Fruit fly (Drosophila melanogaster) whole organism, embryonic: ENCODE measurements around the gene CG12290.

Source experiments
- Atf6 ChIP-seq: fragments of 200-800 bp; sonication (Bioruptor generic); IDR thresholded peaks from 2 replicates; pipeline ENCODE4 v1.3.6; 2022; ENCODE audit warnings: missing biosample characterization, missing genetic modification characterization
- B-H1 ChIP-seq: fragments of 200-800 bp; sonication (Bioruptor generic); IDR thresholded peaks from 3 replicates; pipeline ENCODE4 v1.3.6; 2022; ENCODE audit warnings: missing biosample characterization, missing genetic modification characterization
- CG10366 ChIP-seq: fragments of 200-800 bp; sonication (Bioruptor generic); IDR thresholded peaks from 2 replicates; pipeline ENCODE4 v1.3.6; 2022; ENCODE audit warnings: missing biosample characterization, missing genetic modification characterization
- CG10543 ChIP-seq: fragments of 200-800 bp; sonication (Bioruptor generic); optimal IDR thresholded peaks from 3 replicates; lab custom pipeline; 2017; ENCODE audit warnings: missing biosample characterization, mild to moderate bottlenecking, missing genetic modification characterization, moderate library complexity
- CG13123 ChIP-seq: fragments of 200-800 bp; sonication (Bioruptor generic); optimal IDR thresholded peaks from 2 replicates; lab custom pipeline; 2016; ENCODE audit warnings: missing biosample characterization, missing genetic modification characterization
- CG17912 ChIP-seq: fragments of 200-800 bp; sonication (Bioruptor generic); optimal IDR thresholded peaks from 2 replicates; lab custom pipeline; 2018; ENCODE audit warnings: missing biosample characterization, mild to moderate bottlenecking, missing genetic modification characterization
- Dip2 ChIP-seq: fragments of 200-800 bp; sonication (Bioruptor generic); IDR thresholded peaks from 2 replicates; pipeline ENCODE4 v1.3.6; 2022; ENCODE audit warnings: missing biosample characterization, missing genetic modification characterization
- ERR ChIP-seq: fragments of 200-800 bp; sonication (Bioruptor generic); optimal IDR thresholded peaks from 2 replicates; lab custom pipeline; 2016; ENCODE audit warnings: missing biosample characterization, missing genetic modification characterization
- bcd ChIP-seq: fragments of 200-800 bp; sonication (Bioruptor generic); optimal IDR thresholded peaks from 2 replicates; lab custom pipeline; 2017; ENCODE audit warnings: missing biosample characterization, mild to moderate bottlenecking, missing genetic modification characterization
- cad ChIP-seq: fragments of >200 bp; optimal IDR thresholded peaks from 2 replicates; lab custom pipeline; 2017; ENCODE audit warnings: missing biosample characterization, missing genetic modification characterization
- disco-r ChIP-seq: fragments of 200-800 bp; sonication (Bioruptor generic); optimal IDR thresholded peaks from 2 replicates; lab custom pipeline; 2016; ENCODE audit warnings: missing biosample characterization, missing genetic modification characterization
- kay ChIP-seq: fragments of 200-800 bp; sonication (Bioruptor generic); optimal IDR thresholded peaks from 2 replicates; lab custom pipeline; 2016; ENCODE audit warnings: missing biosample characterization, missing genetic modification characterization

dm6 chr3R:26181991-26182390 is 48.1 kb upstream of the CG12290 start:
- TF ChIP-seq CG10543 (GFP tag; lab: Kevin White, UChicago) (no peak), bcd (GFP tag; lab: Kevin White, UChicago) (no peak), Dip2 (GFP tag; lab: Robert Waterston, UW) (no peak), B-H1 (no peak), CG10366 (GFP tag; lab: Robert Waterston, UW) (no peak), CG13123 (no peak), cad (GFP tag; lab: Kevin White, UChicago) (no peak), CG17912 (no peak), ERR (GFP tag; lab: Kevin White, UChicago) (no peak), disco-r (GFP tag; lab: Kevin White, UChicago) (no peak), kay (GFP tag; lab: Kevin White, UChicago) (no peak), Atf6 (GFP tag; lab: Robert Waterston, UW) (no peak)
